Worm (Caenorhabditis elegans): ENCODE measurements around the gene bre-5.
A peak's percentile ranks its signal among the peaks of the same experiment; 100 is the strongest.

DNA sequence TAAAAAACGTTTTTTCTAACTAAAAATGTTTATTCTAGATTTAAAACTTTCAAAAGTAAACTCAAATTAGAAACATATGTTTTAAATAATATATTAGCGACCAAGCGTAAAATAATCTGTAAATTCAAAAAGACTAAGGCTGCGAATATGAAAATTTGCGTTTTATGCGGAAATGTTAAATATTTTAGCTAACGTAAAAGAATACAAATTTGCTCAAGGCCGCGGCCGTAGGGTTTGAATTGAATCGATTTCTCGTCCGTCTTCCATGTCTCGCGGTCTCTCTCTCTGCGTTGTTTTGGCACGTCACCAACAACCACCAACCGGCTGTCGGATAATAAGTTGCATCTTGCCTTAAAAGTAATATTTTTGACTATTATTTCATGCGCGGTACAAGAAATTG lies 42.8 kb upstream of the bre-5 start, which contains the start of gene F11A10.5:
- TF ChIP-seq ceh-16 (tag; optimal IDR thresholded peaks at IDR 0.05) (no peak), snpc-4 (tag; optimal IDR thresholded peaks at IDR 0.05) (no peak), nhr-129 (tag; optimal IDR thresholded peaks at IDR 0.05) (peak; percentile 46), nhr-77 (tag; optimal IDR thresholded peaks at IDR 0.05) (no peak), nhr-11 (tag; optimal IDR thresholded peaks at IDR 0.05) (no peak)
